ENCODE assay signal across 6 fruit fly cellular contexts in the genomic region with DNA sequence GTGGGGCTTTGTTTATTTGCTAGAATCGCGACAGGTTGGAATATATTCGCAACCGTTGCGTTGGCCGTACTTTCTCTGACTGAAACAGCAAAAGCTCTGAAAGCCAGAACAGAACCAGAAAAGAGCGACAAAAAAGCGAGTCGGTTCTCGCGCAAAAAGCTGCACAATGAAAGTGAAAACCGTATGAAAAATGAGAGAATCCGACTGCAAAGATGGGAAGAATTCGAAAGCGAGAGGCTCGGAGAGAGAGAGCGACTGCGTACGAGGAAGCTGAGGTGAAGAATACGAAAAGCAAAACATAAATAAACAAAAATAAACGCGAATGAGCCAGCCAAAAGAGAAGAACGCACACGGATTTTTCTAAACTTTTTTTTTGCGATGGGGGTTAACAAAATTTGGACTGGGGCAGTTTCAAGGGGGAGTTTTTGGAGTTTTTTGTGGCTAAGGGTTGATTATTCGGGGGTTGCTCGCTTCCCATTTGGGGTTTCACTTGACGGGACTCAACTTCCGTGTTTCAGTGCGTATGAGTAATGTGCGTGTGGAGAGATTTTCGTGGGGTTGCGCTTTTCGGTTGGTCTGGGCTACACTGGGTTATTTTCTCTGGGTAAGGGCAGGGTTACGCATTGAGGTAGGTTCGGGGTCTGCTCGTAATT.
TF ChIP-seq lines count a peak whose summit lies in the region.

No protein-coding gene starts in this region.

- TF ChIP-seq CTCF in whole organism, embryonic (GFP tag; optimal IDR thresholded peaks at IDR 0.05; lab: Kevin White, UChicago) = no peak

TF ChIP-seq in whole organism, 6 proteins besides CTCF, POLR2A, EP300 and RAD21:
- no peak for TF ChIP-seq EcR (GFP tag; optimal IDR thresholded peaks at IDR 0.05; lab: Kevin White, UChicago)
- TF ChIP-seq usp (GFP tag; optimal IDR thresholded peaks at IDR 0.05; lab: Kevin White, UChicago) = no peak
- TF ChIP-seq Dll (optimal IDR thresholded peaks at IDR 0.05; lab: Kevin White, UChicago) = peak; percentile 54
TF ChIP-seq in whole organism: peak in this region for 1.

TF ChIP-seq in whole organism, adult, 20 proteins besides CTCF, POLR2A, EP300 and RAD21:
- TF ChIP-seq CG7045 (GFP tag; optimal IDR thresholded peaks at IDR 0.05; lab: Kevin White, UChicago) (peak; percentile 22), tj (GFP tag; optimal IDR thresholded peaks at IDR 0.05; lab: Kevin White, UChicago) (no peak), CG33017 (tag; optimal IDR thresholded peaks at IDR 0.05; lab: Kevin White, UChicago) (peak; percentile 60), CG14711 (tag; optimal IDR thresholded peaks at IDR 0.05; lab: Kevin White, UChicago) (peak; percentile 7), cic (GFP tag; optimal IDR thresholded peaks at IDR 0.05; lab: Kevin White, UChicago) (peak; percentile 38), Crg-1 (GFP tag; optimal IDR thresholded peaks at IDR 0.05; lab: Kevin White, UChicago) (no peak), kay (GFP tag; lab: Kevin White, UChicago; ENCODE audit: borderline replicate concordance) (peak; percentile 18), CG12768 (GFP tag; optimal IDR thresholded peaks at IDR 0.05; lab: Kevin White, UChicago) (no peak)

TF ChIP-seq in whole organism, embryonic, 481 proteins besides CTCF, POLR2A, EP300 and RAD21 (continues in another document):
- TF ChIP-seq Blimp-1 (GFP tag; optimal IDR thresholded peaks at IDR 0.05; lab: Kevin White, UChicago) = peak; percentile 47
- TF ChIP-seq Doc2 (GFP tag; IDR thresholded peaks at IDR 0.05; lab: Robert Waterston, UW) = no peak
- no peak for TF ChIP-seq org-1 (GFP tag; optimal IDR thresholded peaks at IDR 0.05; lab: Kevin White, UChicago)
- TF ChIP-seq CG17385 (GFP tag; optimal IDR thresholded peaks at IDR 0.05; lab: Kevin White, UChicago) = no peak
- TF ChIP-seq CG10321 (GFP tag; IDR thresholded peaks at IDR 0.05; lab: Robert Waterston, UW) = no peak
- no peak for TF ChIP-seq repo (GFP tag; optimal IDR thresholded peaks at IDR 0.05; lab: Kevin White, UChicago)
- TF ChIP-seq BEAF-32 (GFP tag; optimal IDR thresholded peaks at IDR 0.05; lab: Kevin White, UChicago) = no peak
- peak in 1 of 2 experiments; percentile 37 for TF ChIP-seq bsh (GFP tag; optimal IDR thresholded peaks at IDR 0.05; lab: Kevin White, UChicago)
- peak; percentile 21 for TF ChIP-seq Drgx (GFP tag; IDR thresholded peaks at IDR 0.05; lab: Robert Waterston, UW)
- no peak for TF ChIP-seq CG9215 (GFP tag; IDR thresholded peaks at IDR 0.05; lab: Robert Waterston, UW)
- TF ChIP-seq Dad (GFP tag; optimal IDR thresholded peaks at IDR 0.05; lab: Kevin White, UChicago) = no peak
- TF ChIP-seq Aef1 (GFP tag; IDR thresholded peaks at IDR 0.05; lab: Robert Waterston, UW) = no peak
- TF ChIP-seq CG18262 (tag; optimal IDR thresholded peaks at IDR 0.05; lab: Kevin White, UChicago) = no peak
- TF ChIP-seq Dip3 (GFP tag; optimal IDR thresholded peaks at IDR 0.05; lab: Kevin White, UChicago) = peak; percentile 52
- TF ChIP-seq lbe (GFP tag; optimal IDR thresholded peaks at IDR 0.05; lab: Kevin White, UChicago) = peak; percentile 39
- no peak for TF ChIP-seq PHDP (tag; optimal IDR thresholded peaks at IDR 0.05; lab: Kevin White, UChicago)
- TF ChIP-seq CG13894 (tag; optimal IDR thresholded peaks at IDR 0.05; lab: Kevin White, UChicago) = peak; percentile 60
- TF ChIP-seq seq (GFP tag; IDR thresholded peaks at IDR 0.05; lab: Robert Waterston, UW) = peak; percentile 47; the same call in 1 of the 2 replicates

TF ChIP-seq in whole organism, prepupa, 60 proteins besides CTCF, POLR2A, EP300 and RAD21 (continues in another document):
- no peak for TF ChIP-seq CG34406 (GFP tag; optimal IDR thresholded peaks at IDR 0.05; lab: Kevin White, UChicago)
- peak; percentile 1 for TF ChIP-seq net (GFP tag; optimal IDR thresholded peaks at IDR 0.05; lab: Kevin White, UChicago)
- peak; percentile 98 for TF ChIP-seq Blimp-1 (GFP tag; optimal IDR thresholded peaks at IDR 0.05; lab: Kevin White, UChicago)
- TF ChIP-seq CG4318 (GFP tag; optimal IDR thresholded peaks at IDR 0.05; lab: Kevin White, UChicago) = no peak
- TF ChIP-seq CG11762 (GFP tag; optimal IDR thresholded peaks at IDR 0.05; lab: Kevin White, UChicago; ENCODE audit: insufficient read depth) = no peak
- TF ChIP-seq Lpt (GFP tag; optimal IDR thresholded peaks at IDR 0.05; lab: Kevin White, UChicago) = no peak
- peak; percentile 28 for TF ChIP-seq Eip78C (GFP tag; lab: Kevin White, UChicago)
- TF ChIP-seq Sox15 (GFP tag; optimal IDR thresholded peaks at IDR 0.05; lab: Kevin White, UChicago) = no peak
- no peak for TF ChIP-seq dac (GFP tag; optimal IDR thresholded peaks at IDR 0.05; lab: Kevin White, UChicago)
- TF ChIP-seq Ets21C (GFP tag; optimal IDR thresholded peaks at IDR 0.05; lab: Kevin White, UChicago) = no peak
- no peak for TF ChIP-seq cyc (GFP tag; optimal IDR thresholded peaks at IDR 0.05; lab: Kevin White, UChicago)
- TF ChIP-seq Smox (GFP tag; optimal IDR thresholded peaks at IDR 0.05; lab: Kevin White, UChicago) = no peak
- peak; percentile 7 for TF ChIP-seq topi (GFP tag; optimal IDR thresholded peaks at IDR 0.05; lab: Kevin White, UChicago)
- TF ChIP-seq CG8119 (GFP tag; IDR thresholded peaks at IDR 0.05; lab: Robert Waterston, UW) = 0 out of 3 replicates have a peak, but pooled peaks have one; percentile 33
- no peak for TF ChIP-seq Gug (GFP tag; IDR thresholded peaks at IDR 0.05; lab: Robert Waterston, UW)
- TF ChIP-seq CG15336 (GFP tag; IDR thresholded peaks at IDR 0.05; lab: Robert Waterston, UW) = peak; percentile 44; the same call in 1 of the 2 replicates
- TF ChIP-seq CG6276 (GFP tag; optimal IDR thresholded peaks at IDR 0.05; lab: Kevin White, UChicago) = peak; percentile 49
- TF ChIP-seq fd85E (GFP tag; optimal IDR thresholded peaks at IDR 0.05; lab: Kevin White, UChicago) = no peak
- TF ChIP-seq Met (GFP tag; optimal IDR thresholded peaks at IDR 0.05; lab: Kevin White, UChicago) = no peak

TF ChIP-seq in whole organism, pupa, 21 proteins besides CTCF, POLR2A, EP300 and RAD21 (continues in another document):
- TF ChIP-seq CG9948 (tag; optimal IDR thresholded peaks at IDR 0.05; lab: Kevin White, UChicago) = no peak
- peak; percentile 16 for TF ChIP-seq CG15710 (tag; optimal IDR thresholded peaks at IDR 0.05; lab: Kevin White, UChicago)
- TF ChIP-seq CG32121 (GFP tag; IDR thresholded peaks at IDR 0.05; lab: Robert Waterston, UW) = no peak
- peak; percentile 65 for TF ChIP-seq Snoo (tag; optimal IDR thresholded peaks at IDR 0.05; lab: Kevin White, UChicago)
- TF ChIP-seq CG8159 (tag; optimal IDR thresholded peaks at IDR 0.05; lab: Kevin White, UChicago) = peak; percentile 28
- TF ChIP-seq Pif1A (GFP tag; optimal IDR thresholded peaks at IDR 0.05; lab: Kevin White, UChicago) = peak; percentile 40
- peak; percentile 15 for TF ChIP-seq CG13204 (GFP tag; optimal IDR thresholded peaks at IDR 0.05; lab: Kevin White, UChicago)
- peak; percentile 59; the same call in 1 of the 2 replicates for TF ChIP-seq CG12605 (GFP tag; IDR thresholded peaks at IDR 0.05; lab: Robert Waterston, UW)
- peak; percentile 29 for TF ChIP-seq CG34367 (tag; optimal IDR thresholded peaks at IDR 0.05; lab: Kevin White, UChicago)
- no peak for TF ChIP-seq rn (GFP tag; IDR thresholded peaks at IDR 0.05; lab: Robert Waterston, UW)
- no peak for TF ChIP-seq fd96Ca (GFP tag; IDR thresholded peaks at IDR 0.05; lab: Robert Waterston, UW)
- peak; percentile 49 for TF ChIP-seq Pif1B (GFP tag; optimal IDR thresholded peaks at IDR 0.05; lab: Kevin White, UChicago)
- peak; percentile 45 for TF ChIP-seq CG8301 (tag; optimal IDR thresholded peaks at IDR 0.05; lab: Kevin White, UChicago)
- TF ChIP-seq Ets98B (GFP tag; IDR thresholded peaks at IDR 0.05; lab: Robert Waterston, UW) = peak; percentile 12; the same call in 1 of the 2 replicates
- peak; percentile 39; the same call in 1 of the 3 replicates for TF ChIP-seq CG4496 (GFP tag; IDR thresholded peaks at IDR 0.05; lab: Robert Waterston, UW)
- no peak for TF ChIP-seq CG10348 (GFP tag; IDR thresholded peaks at IDR 0.05; lab: Robert Waterston, UW)
- TF ChIP-seq CG14655 (GFP tag; optimal IDR thresholded peaks at IDR 0.05; lab: Kevin White, UChicago) = peak; percentile 40
- peak; percentile 41 for TF ChIP-seq gl (tag; optimal IDR thresholded peaks at IDR 0.05; lab: Kevin White, UChicago)
- TF ChIP-seq CG17806 (tag; optimal IDR thresholded peaks at IDR 0.05; lab: Kevin White, UChicago) = peak; percentile 2
- peak; percentile 84 for TF ChIP-seq EcR (GFP tag; optimal IDR thresholded peaks at IDR 0.05; lab: Kevin White, UChicago)

TF ChIP-seq in whole organism, wandering third instar larva, 38 proteins besides CTCF, POLR2A, EP300 and RAD21 (continues in another document):
- no peak for TF ChIP-seq Abd-B (GFP tag; optimal IDR thresholded peaks at IDR 0.05; lab: Kevin White, UChicago)
- no peak for TF ChIP-seq tai (GFP tag; optimal IDR thresholded peaks at IDR 0.05; lab: Kevin White, UChicago)
- no peak for TF ChIP-seq dsf (GFP tag; optimal IDR thresholded peaks at IDR 0.05; lab: Kevin White, UChicago; ENCODE audit: borderline replicate concordance)
- no peak for TF ChIP-seq woc (GFP tag; optimal IDR thresholded peaks at IDR 0.05; lab: Kevin White, UChicago)
- TF ChIP-seq Hnf4 (GFP tag; optimal IDR thresholded peaks at IDR 0.05; lab: Kevin White, UChicago) = peak; percentile 35
- no peak for TF ChIP-seq jim (GFP tag; optimal IDR thresholded peaks at IDR 0.05; lab: Kevin White, UChicago)
- peak; percentile 73 for TF ChIP-seq CrebA (GFP tag; optimal IDR thresholded peaks at IDR 0.05; lab: Kevin White, UChicago; ENCODE audit: borderline replicate concordance)
- TF ChIP-seq dl (GFP tag; optimal IDR thresholded peaks at IDR 0.05; lab: Kevin White, UChicago; ENCODE audit: insufficient read depth in 1 of 2, partially characterized antibody in 2 of 2) = peak; percentile 50 to 59
- peak; percentile 15 for TF ChIP-seq h (GFP tag; optimal IDR thresholded peaks at IDR 0.05; lab: Kevin White, UChicago)
- TF ChIP-seq brk (GFP tag; optimal IDR thresholded peaks at IDR 0.05; lab: Kevin White, UChicago) = no peak
- TF ChIP-seq N (GFP tag; optimal IDR thresholded peaks at IDR 0.05; lab: Kevin White, UChicago) = no peak
- TF ChIP-seq fru (GFP tag; optimal IDR thresholded peaks at IDR 0.05; lab: Kevin White, UChicago) = no peak
- no peak for TF ChIP-seq GATAd (GFP tag; optimal IDR thresholded peaks at IDR 0.05; lab: Kevin White, UChicago)
- TF ChIP-seq CG32264 (GFP tag; optimal IDR thresholded peaks at IDR 0.05; lab: Kevin White, UChicago) = no peak
- peak; percentile 14 for TF ChIP-seq rgr (GFP tag; optimal IDR thresholded peaks at IDR 0.05; lab: Kevin White, UChicago)
- TF ChIP-seq ey (GFP tag; optimal IDR thresholded peaks at IDR 0.05; lab: Kevin White, UChicago) = no peak
- TF ChIP-seq Myc (optimal IDR thresholded peaks at IDR 0.05; lab: Kevin White, UChicago) = no peak
- TF ChIP-seq Mio (GFP tag; optimal IDR thresholded peaks at IDR 0.05; lab: Kevin White, UChicago) = no peak
- TF ChIP-seq OdsH (GFP tag; optimal IDR thresholded peaks at IDR 0.05; lab: Kevin White, UChicago) = no peak
- TF ChIP-seq sage (GFP tag; optimal IDR thresholded peaks at IDR 0.05; lab: Kevin White, UChicago) = peak; percentile 20
- TF ChIP-seq foxo (GFP tag; optimal IDR thresholded peaks at IDR 0.05; lab: Kevin White, UChicago) = peak in 1 of 2 experiments; percentile 14
- peak; percentile 31 for TF ChIP-seq Sp1 (GFP tag; optimal IDR thresholded peaks at IDR 0.05; lab: Kevin White, UChicago)
